Fruit fly (Drosophila melanogaster): Measurements from ENCODE around the gene CG10098.

DNA sequence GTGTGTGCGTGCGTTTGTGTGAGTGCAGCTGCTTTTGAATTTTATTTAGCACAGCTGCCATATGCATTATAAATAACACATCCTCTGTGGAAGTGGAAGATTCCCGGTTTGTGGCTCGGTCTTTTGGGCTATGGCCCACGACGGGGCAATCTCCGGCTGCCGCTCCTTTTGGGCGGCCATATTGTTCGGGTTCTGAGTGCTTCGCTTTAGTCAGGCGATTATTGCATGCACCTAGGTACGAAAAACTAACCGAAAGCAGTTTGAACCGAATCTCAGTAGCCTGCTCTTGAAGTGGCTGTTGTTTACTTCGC lies 49.3 kb upstream of the CG10098 start:
- TF ChIP-seq CG8478 (optimal IDR thresholded peaks at IDR 0.05): no peak
- no peak for TF ChIP-seq CTCF (optimal IDR thresholded peaks at IDR 0.05)
